Worm (Caenorhabditis elegans): ENCODE measurements around the gene gldi-11.

The gldi-11 gene

DNA sequence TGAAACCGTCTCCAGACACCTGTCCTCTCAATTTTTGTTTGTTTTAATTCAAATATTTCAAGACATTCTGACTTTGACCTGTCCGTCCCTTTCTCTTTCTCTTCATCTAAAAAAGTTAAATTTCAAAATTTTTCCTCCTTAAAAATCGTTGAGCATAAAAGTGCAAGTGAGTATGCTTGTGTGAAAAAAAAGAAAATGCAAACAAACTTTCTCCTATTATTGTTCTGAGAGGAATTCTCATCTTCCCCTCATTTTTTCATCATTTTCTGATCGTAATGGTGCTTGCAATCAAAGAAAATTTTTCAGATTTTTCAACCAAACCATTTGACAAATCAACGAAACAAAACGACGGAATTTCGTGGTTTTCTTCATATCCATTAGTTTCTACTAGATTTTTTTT lies 23.3 kb upstream of the gldi-11 start, which contains the start of gene shc-2:
TSS of gene shc-2 (plus strand) at position 301 of the 400 bp plus-strand sequence.
- TF ChIP-seq nhr-23 (tag; optimal IDR thresholded peaks at IDR 0.05) (no peak), skn-1 (tag; optimal IDR thresholded peaks at IDR 0.05) (no peak), lin-39 (tag; optimal IDR thresholded peaks at IDR 0.05) (no peak), nhr-77 (tag; optimal IDR thresholded peaks at IDR 0.05) (no peak), nhr-237 (tag; optimal IDR thresholded peaks at IDR 0.05) (no peak), dmd-4 (tag; optimal IDR thresholded peaks at IDR 0.05) (no peak), mbf-1 (tag; optimal IDR thresholded peaks at IDR 0.05) (no peak), zag-1 (tag; optimal IDR thresholded peaks at IDR 0.05) (no peak), snpc-4 (tag; optimal IDR thresholded peaks at IDR 0.05) (no peak), ztf-11 (tag; optimal IDR thresholded peaks at IDR 0.05) (no peak), sma-3 (GFP tag; optimal IDR thresholded peaks at IDR 0.05) (no peak), sma-9 (GFP tag; optimal IDR thresholded peaks at IDR 0.05) (no peak), sma-9 (tag; optimal IDR thresholded peaks at IDR 0.05) (no peak), mab-5 (tag; optimal IDR thresholded peaks at IDR 0.05) (no peak), unc-55 (GFP tag; optimal IDR thresholded peaks at IDR 0.05) (no peak)

DNA sequence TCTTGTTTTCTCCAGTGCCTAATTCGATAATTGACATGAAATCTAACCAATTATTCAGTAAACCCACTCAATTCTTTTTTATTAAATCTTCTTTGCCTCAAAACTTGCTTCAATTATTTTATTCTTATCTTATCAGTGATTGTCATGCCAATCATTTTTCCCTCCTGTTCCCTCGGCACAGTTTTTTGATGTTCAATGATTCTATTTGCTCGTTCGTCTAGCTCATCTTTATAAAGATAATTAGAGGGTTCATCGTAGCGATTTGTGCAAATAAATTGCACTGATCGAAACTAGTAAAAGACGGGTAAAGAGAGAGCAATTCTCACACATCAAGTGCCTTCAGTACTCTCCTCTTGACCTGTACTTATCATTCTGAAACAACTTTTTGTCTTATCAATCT lies 22.0 kb upstream of the gldi-11 start:
- TF ChIP-seq sem-4 (tag; optimal IDR thresholded peaks at IDR 0.05) (no peak), lsy-2 (tag; optimal IDR thresholded peaks at IDR 0.05) (no peak), fos-1 (tag; optimal IDR thresholded peaks at IDR 0.05) (peak; percentile 26)

DNA sequence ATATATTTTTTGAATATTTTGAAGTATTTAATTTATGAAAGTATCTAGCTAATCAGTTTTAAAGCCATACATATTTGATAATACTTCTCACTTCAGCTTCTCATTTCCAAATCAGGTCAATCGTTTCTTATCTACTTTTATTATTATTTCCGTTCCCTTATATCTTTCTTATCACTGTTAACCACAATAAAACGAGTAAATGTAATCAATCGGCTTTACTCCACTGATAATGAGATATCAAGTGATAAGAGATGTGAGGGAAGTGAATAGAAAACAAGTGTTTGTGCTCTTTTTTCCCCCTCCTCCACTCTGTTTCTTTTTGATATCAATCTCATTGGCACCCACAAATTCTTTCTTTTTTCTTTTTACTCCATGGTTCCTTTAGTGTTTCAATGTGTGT lies 21.0 kb upstream of the gldi-11 start:
- TF ChIP-seq nhr-11 (tag; optimal IDR thresholded peaks at IDR 0.05) (no peak), nhr-129 (tag; optimal IDR thresholded peaks at IDR 0.05) (no peak), lin-39 (tag; optimal IDR thresholded peaks at IDR 0.05) (no peak), nhr-12 (tag; optimal IDR thresholded peaks at IDR 0.05) (no peak), alr-1 (tag; optimal IDR thresholded peaks at IDR 0.05) (no peak), blmp-1 (tag; optimal IDR thresholded peaks at IDR 0.05; ENCODE audit: insufficient read depth) (no peak)

DNA sequence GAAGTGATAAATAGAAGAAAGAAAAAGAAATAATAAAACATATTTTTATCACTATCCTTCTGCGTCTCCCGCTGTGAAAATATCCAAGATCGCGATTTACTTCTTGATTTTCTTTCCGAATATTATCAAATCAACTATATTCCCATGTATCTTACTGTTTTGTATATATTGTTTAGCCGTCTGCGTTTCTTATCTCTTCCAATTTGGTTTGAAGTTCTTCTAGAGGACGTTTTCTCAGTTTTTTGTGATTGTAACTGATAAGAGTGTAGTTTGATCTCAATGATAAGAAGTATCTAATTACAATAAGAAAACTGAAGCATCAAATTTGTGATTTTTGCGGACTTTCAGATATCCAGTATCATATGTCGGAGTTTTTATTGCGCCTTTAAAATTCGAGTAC lies 15.1 kb upstream of the gldi-11 start:
- no peak for TF ChIP-seq aly-2 (tag; optimal IDR thresholded peaks at IDR 0.05)
- peak; percentile 19 for TF ChIP-seq sma-3 (GFP tag; optimal IDR thresholded peaks at IDR 0.05)
- TF ChIP-seq elt-3 (tag; optimal IDR thresholded peaks at IDR 0.05): no peak
- TF ChIP-seq fos-1 (tag; optimal IDR thresholded peaks at IDR 0.05): peak; percentile 42
- TF ChIP-seq peb-1 (tag; optimal IDR thresholded peaks at IDR 0.05): no peak
- TF ChIP-seq sma-9 (GFP tag; optimal IDR thresholded peaks at IDR 0.05): peak; percentile 16
- no peak for TF ChIP-seq sma-9 (tag; optimal IDR thresholded peaks at IDR 0.05)
- TF ChIP-seq nhr-6 (tag; optimal IDR thresholded peaks at IDR 0.05): no peak
- no peak for TF ChIP-seq lin-11 (tag; optimal IDR thresholded peaks at IDR 0.05)
- TF ChIP-seq nhr-11 (tag; optimal IDR thresholded peaks at IDR 0.05): no peak

DNA sequence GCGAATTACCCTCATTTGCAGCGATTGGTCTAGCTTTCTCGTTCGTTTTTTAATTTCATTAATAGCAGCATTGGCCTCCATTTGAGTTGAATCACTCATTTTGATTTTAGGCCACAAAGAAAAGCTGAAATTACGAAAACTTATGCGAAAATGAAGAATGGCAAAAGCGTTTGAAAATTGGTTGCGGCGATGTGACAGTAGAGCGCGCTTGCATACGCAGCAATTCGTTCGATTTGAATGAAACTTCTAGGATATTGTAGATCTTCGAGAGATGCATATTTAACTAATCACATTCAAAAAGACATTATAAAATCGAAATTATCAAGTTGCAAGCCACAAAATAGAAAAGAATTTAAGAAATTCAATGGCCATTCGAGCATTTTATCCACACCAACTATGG lies 14.1 kb upstream of the gldi-11 start, which contains the start of gene ulp-2:
TSS of gene ulp-2 (minus strand) at position 158 of the 400 bp plus-strand sequence.
- TF ChIP-seq sma-9 (GFP tag; optimal IDR thresholded peaks at IDR 0.05): no peak
- no peak for TF ChIP-seq sma-9 (tag; optimal IDR thresholded peaks at IDR 0.05)
- peak in 1 of 2 experiments; percentile 26 for TF ChIP-seq lsy-2 (tag; optimal IDR thresholded peaks at IDR 0.05)
- TF ChIP-seq crh-2 (tag; optimal IDR thresholded peaks at IDR 0.05): no peak
- peak; percentile 46 for TF ChIP-seq C34F6.9 (tag; optimal IDR thresholded peaks at IDR 0.05)
- TF ChIP-seq unc-55 (GFP tag; optimal IDR thresholded peaks at IDR 0.05): peak; percentile 39
- no peak for TF ChIP-seq ZK546.5 (tag; optimal IDR thresholded peaks at IDR 0.05)
- no peak for TF ChIP-seq lin-39 (tag; optimal IDR thresholded peaks at IDR 0.05)
- peak; percentile 58 for TF ChIP-seq nhr-129 (tag; optimal IDR thresholded peaks at IDR 0.05)
- TF ChIP-seq Y55F3AM.14 (GFP tag; optimal IDR thresholded peaks at IDR 0.05): no peak
- no peak for TF ChIP-seq unc-62 (GFP tag; optimal IDR thresholded peaks at IDR 0.05)
- TF ChIP-seq unc-39 (tag; optimal IDR thresholded peaks at IDR 0.05): no peak
- no peak for TF ChIP-seq nhr-23 (tag; optimal IDR thresholded peaks at IDR 0.05)
- TF ChIP-seq nhr-25 (tag; optimal IDR thresholded peaks at IDR 0.05): no peak
